Fruit fly (Drosophila melanogaster) whole organism, embryonic: ENCODE measurements around the gene RpS15Aa.

Experiments used
- ATbp ChIP-seq: fragments of 200-800 bp; sonication (Bioruptor generic); optimal IDR thresholded peaks from 2 replicates; lab custom pipeline; 2017; ENCODE audit warnings: missing biosample characterization, mild to moderate bottlenecking, missing genetic modification characterization, missing genetic modification reagents
- Adf1 ChIP-seq: fragments of 200-800 bp; sonication (Bioruptor generic); IDR thresholded peaks from 2 replicates; pipeline ENCODE4 v1.3.6; 2022; ENCODE audit warnings: missing biosample characterization, missing genetic modification characterization
- Antp ChIP-seq: fragments of 200-800 bp; sonication (Bioruptor generic); optimal IDR thresholded peaks from 3 replicates; lab custom pipeline; 2016; ENCODE audit warnings: missing biosample characterization, missing genetic modification characterization
- Bdp1 ChIP-seq: fragments of 200-800 bp; sonication (Bioruptor generic); optimal IDR thresholded peaks from 3 replicates; lab custom pipeline; 2016; ENCODE audit warnings: missing biosample characterization, missing genetic modification characterization
- CG10321 ChIP-seq: fragments of 200-800 bp; sonication (Bioruptor generic); IDR thresholded peaks from 2 replicates; pipeline ENCODE4 v1.3.6; 2022; ENCODE audit warnings: missing biosample characterization, missing genetic modification characterization
- CG10462 ChIP-seq: fragments of 200-800 bp; sonication (Bioruptor generic); optimal IDR thresholded peaks from 2 replicates; lab custom pipeline; 2016; ENCODE audit warnings: missing biosample characterization, missing genetic modification characterization
- CG11398 ChIP-seq: fragments of 200-800 bp; sonication (Bioruptor generic); optimal IDR thresholded peaks from 2 replicates; lab custom pipeline; 2016; ENCODE audit warnings: missing biosample characterization, missing genetic modification characterization
- CG12659 ChIP-seq: fragments of 200-800 bp; sonication (Bioruptor generic); optimal IDR thresholded peaks from 3 replicates; lab custom pipeline; 2017; ENCODE audit warnings: mild to moderate bottlenecking, missing biosample characterization, missing genetic modification reagents, missing genetic modification characterization
- CG13287 ChIP-seq: fragments of 200-800 bp; sonication (Bioruptor generic); IDR thresholded peaks from 2 replicates; pipeline ENCODE4 v1.3.6; 2022; ENCODE audit warnings: missing biosample characterization, missing genetic modification characterization; ENCODE audit not compliant: partially characterized antibody
- CG13894 ChIP-seq: fragments of 200-800 bp; sonication (Bioruptor generic); optimal IDR thresholded peaks from 3 replicates; lab custom pipeline; 2018; ENCODE audit warnings: missing biosample characterization, mild to moderate bottlenecking, missing genetic modification characterization, moderate library complexity
- CG14441 ChIP-seq: fragments of 200-800 bp; sonication (Bioruptor generic); IDR thresholded peaks from 2 replicates; pipeline ENCODE4 v1.3.6; 2022; ENCODE audit warnings: missing biosample characterization, missing genetic modification characterization
- CG14860 ChIP-seq: fragments of 200-800 bp; sonication (Bioruptor generic); IDR thresholded peaks from 3 replicates; pipeline ENCODE4 v1.3.6; 2022; ENCODE audit warnings: missing biosample characterization, missing genetic modification characterization; ENCODE audit not compliant: partially characterized antibody
- CG14965 ChIP-seq: fragments of 200-800 bp; sonication (Bioruptor generic); optimal IDR thresholded peaks from 2 replicates; lab custom pipeline; 2016; ENCODE audit warnings: missing biosample characterization, missing genetic modification characterization, borderline replicate concordance
- CG16813 ChIP-seq: fragments of 200-800 bp; sonication (Bioruptor generic); IDR thresholded peaks from 3 replicates; pipeline ENCODE4 v1.3.6; 2022; ENCODE audit warnings: missing biosample characterization, missing genetic modification characterization; ENCODE audit not compliant: partially characterized antibody
- CG16863 ChIP-seq: fragments of 200-800 bp; sonication (Bioruptor generic); optimal IDR thresholded peaks from 3 replicates; lab custom pipeline; 2016; ENCODE audit warnings: missing biosample characterization, missing genetic modification characterization
- CG18476 ChIP-seq: fragments of 200-800 bp; sonication (Bioruptor generic); optimal IDR thresholded peaks from 2 replicates; lab custom pipeline; 2016; ENCODE audit warnings: missing biosample characterization, mild to moderate bottlenecking, missing genetic modification characterization
- CG18599 ChIP-seq: fragments of 200-800 bp; sonication (Bioruptor generic); optimal IDR thresholded peaks from 3 replicates; lab custom pipeline; 2017; ENCODE audit warnings: missing biosample characterization, missing genetic modification characterization, mild to moderate bottlenecking, moderate library complexity, missing genetic modification reagents
- CG31441 ChIP-seq: fragments of 200-800 bp; sonication (Bioruptor generic); IDR thresholded peaks from 2 replicates; pipeline ENCODE4 v1.3.6; 2022; ENCODE audit warnings: missing biosample characterization, missing genetic modification characterization
- CG6791 ChIP-seq: fragments of 200-800 bp; sonication (Bioruptor generic); IDR thresholded peaks from 3 replicates; pipeline ENCODE4 v1.3.6; 2022; ENCODE audit warnings: missing biosample characterization, missing genetic modification characterization; ENCODE audit not compliant: partially characterized antibody
- Doc2 ChIP-seq: fragments of 200-800 bp; sonication (Bioruptor generic); IDR thresholded peaks from 2 replicates; pipeline ENCODE4 v1.3.6; 2022; ENCODE audit warnings: missing biosample characterization, missing genetic modification characterization
- Eip74EF ChIP-seq, 2 experiments: fragments of 200-800 bp in 1 of 2; fragments of >200 bp in 1 of 2; sonication (Bioruptor generic) in 1 of 2; optimal IDR thresholded peaks; 2 replicates each; lab custom pipeline; 2017 to 2019; ENCODE audit warnings: missing biosample characterization in 2 of 2, missing genetic modification characterization in 2 of 2, mild to moderate bottlenecking in 1 of 2, moderate library complexity in 1 of 2
- HLH4C ChIP-seq: fragments of 200-800 bp; sonication (Bioruptor generic); IDR thresholded peaks from 3 replicates; pipeline ENCODE4 v1.3.6; 2022; ENCODE audit warnings: missing biosample characterization, missing genetic modification characterization; ENCODE audit not compliant: partially characterized antibody
- Hr78 ChIP-seq, 2 experiments: fragments of 200-800 bp in 1 of 2; fragments of >200 bp in 1 of 2; sonication (Bioruptor generic) in 1 of 2; optimal IDR thresholded peaks; 2 replicates each; lab custom pipeline; 2017 to 2019; ENCODE audit warnings: missing biosample characterization in 2 of 2, missing genetic modification characterization in 2 of 2, mild to moderate bottlenecking in 1 of 2, moderate library complexity in 1 of 2
- MESR4 ChIP-seq: fragments of 200-800 bp; sonication (Bioruptor generic); optimal IDR thresholded peaks from 2 replicates; lab custom pipeline; 2018; ENCODE audit warnings: missing biosample characterization, mild to moderate bottlenecking, missing genetic modification characterization, moderate library complexity
- NFAT ChIP-seq: fragments of 200-800 bp; sonication (Bioruptor generic); IDR thresholded peaks from 2 replicates; pipeline ENCODE4 v1.3.6; 2022; ENCODE audit warnings: missing biosample characterization, missing genetic modification characterization
- Nf-YC ChIP-seq: fragments of 200-800 bp; optimal IDR thresholded peaks from 3 replicates; lab custom pipeline; 2019; ENCODE audit warnings: missing biosample characterization, mild to moderate bottlenecking, missing genetic modification characterization, moderate library complexity
- Sox102F ChIP-seq: fragments of 200-800 bp; sonication (Bioruptor generic); optimal IDR thresholded peaks from 2 replicates; lab custom pipeline; 2018; ENCODE audit warnings: missing biosample characterization, mild to moderate bottlenecking, missing genetic modification characterization, moderate library complexity
- Sry-δ ChIP-seq: fragments of 200-800 bp; sonication (Bioruptor generic); optimal IDR thresholded peaks from 2 replicates; lab custom pipeline; 2016; ENCODE audit warnings: missing biosample characterization, missing genetic modification characterization
- Ssrp ChIP-seq: fragments of 200-800 bp; sonication (Bioruptor generic); optimal IDR thresholded peaks from 2 replicates; lab custom pipeline; 2018; ENCODE audit warnings: missing biosample characterization, mild to moderate bottlenecking, missing genetic modification characterization, moderate library complexity
- Trl ChIP-seq, 3 experiments: fragments of >200 bp in 2 of 3; fragments of 200-800 bp in 1 of 3; sonication (Bioruptor generic) in 1 of 3; optimal IDR thresholded peaks; 2 replicates in 1 of 3; 3 replicates in 2 of 3; lab custom pipeline; 2016 to 2017; ENCODE audit warnings: missing biosample characterization in 1 of 3, missing genetic modification characterization in 1 of 3
- Xrp1 ChIP-seq: fragments of 200-800 bp; sonication (Bioruptor generic); IDR thresholded peaks from 2 replicates; pipeline ENCODE4 v1.3.6; 2022; ENCODE audit warnings: missing biosample characterization, missing genetic modification characterization
- abd-A ChIP-seq: fragments of 200-800 bp; sonication (Bioruptor generic); optimal IDR thresholded peaks from 3 replicates; lab custom pipeline; 2019; ENCODE audit warnings: missing biosample characterization, mild to moderate bottlenecking, missing genetic modification characterization, moderate library complexity
- aop ChIP-seq: fragments of 200-800 bp; sonication (Bioruptor generic); IDR thresholded peaks from 2 replicates; pipeline ENCODE4 v1.3.6; 2022; ENCODE audit warnings: missing biosample characterization, missing genetic modification characterization
- ap ChIP-seq: fragments of 200-800 bp; sonication (Bioruptor generic); IDR thresholded peaks from 2 replicates; pipeline ENCODE4 v1.3.6; 2022; ENCODE audit warnings: missing biosample characterization, missing genetic modification characterization
- cad ChIP-seq: fragments of >200 bp; optimal IDR thresholded peaks from 2 replicates; lab custom pipeline; 2017; ENCODE audit warnings: missing biosample characterization, missing genetic modification characterization
- crc ChIP-seq: fragments of 200-800 bp; sonication (Bioruptor generic); optimal IDR thresholded peaks from 2 replicates; lab custom pipeline; 2016; ENCODE audit warnings: missing biosample characterization, missing genetic modification characterization
- crol ChIP-seq: fragments of 200-800 bp; sonication (Bioruptor generic); IDR thresholded peaks from 2 replicates; pipeline ENCODE4 v1.3.6; 2022; ENCODE audit warnings: missing biosample characterization, missing genetic modification characterization
- exex ChIP-seq: fragments of 200-800 bp; sonication (Bioruptor generic); optimal IDR thresholded peaks from 4 replicates; lab custom pipeline; 2018; ENCODE audit warnings: missing biosample characterization, mild to moderate bottlenecking, missing genetic modification characterization, moderate library complexity
- eyg ChIP-seq: fragments of 200-800 bp; sonication (Bioruptor generic); optimal IDR thresholded peaks from 3 replicates; lab custom pipeline; 2016; ENCODE audit warnings: missing biosample characterization, missing genetic modification characterization
- gsb-n ChIP-seq: fragments of 200-800 bp; sonication (Bioruptor generic); optimal IDR thresholded peaks from 3 replicates; lab custom pipeline; 2018; ENCODE audit warnings: missing biosample characterization, mild to moderate bottlenecking, missing genetic modification characterization
- jing ChIP-seq: fragments of 200-800 bp; sonication (Bioruptor generic); optimal IDR thresholded peaks from 2 replicates; lab custom pipeline; 2018; ENCODE audit warnings: missing biosample characterization, mild to moderate bottlenecking, missing genetic modification characterization
- lola ChIP-seq, 3 experiments: fragments of >200 bp in 2 of 3; fragments of 200-800 bp in 1 of 3; sonication (Bioruptor generic) in 1 of 3; optimal IDR thresholded peaks; 2 replicates each; lab custom pipeline; 2017 to 2019; ENCODE audit warnings: missing biosample characterization in 3 of 3, missing genetic modification characterization in 3 of 3, mild to moderate bottlenecking in 1 of 3, moderate library complexity in 1 of 3
- nmo ChIP-seq: fragments of 200-800 bp; sonication (Bioruptor generic); optimal IDR thresholded peaks from 2 replicates; lab custom pipeline; 2018; ENCODE audit warnings: missing biosample characterization, mild to moderate bottlenecking, missing genetic modification characterization, moderate library complexity
- pzg ChIP-seq: fragments of 200-800 bp; sonication (Bioruptor generic); optimal IDR thresholded peaks from 3 replicates; lab custom pipeline; 2018; ENCODE audit warnings: missing biosample characterization, mild to moderate bottlenecking, missing genetic modification characterization, moderate library complexity
- scrt ChIP-seq: fragments of 200-800 bp; sonication (Bioruptor generic); optimal IDR thresholded peaks from 2 replicates; lab custom pipeline; 2018; ENCODE audit warnings: missing biosample characterization, mild to moderate bottlenecking, missing genetic modification characterization, moderate library complexity
- sisA ChIP-seq: fragments of 200-800 bp; sonication (Bioruptor generic); IDR thresholded peaks from 2 replicates; pipeline ENCODE4 v1.3.6; 2022; ENCODE audit warnings: missing biosample characterization, missing genetic modification characterization

Gene RpS15Aa

dm6 chrX:13287854-13288376, 49.6 kb downstream of the RpS15Aa start, which contains the start of gene Remo (continued):
- TF ChIP-seq Eip74EF (GFP tag; optimal IDR thresholded peaks at IDR 0.05; lab: Kevin White, UChicago) = no peak

- TF ChIP-seq Nf-YC (tag; lab: Kevin White, UChicago) = peak; percentile 4
- TF ChIP-seq Ssrp = no peak
- no peak for TF ChIP-seq eyg
- no peak for TF ChIP-seq CG10321 (GFP tag; lab: Robert Waterston, UW)
- TF ChIP-seq crc = no peak
- peak; percentile 86 for TF ChIP-seq Sry-δ (GFP tag; lab: Kevin White, UChicago)
- peak in 1 of 3 experiments; percentile 11 for TF ChIP-seq lola (GFP tag; optimal IDR thresholded peaks at IDR 0.05; lab: Kevin White, UChicago)
- no peak for TF ChIP-seq gsb-n
- no peak for TF ChIP-seq CG10462 (GFP tag; lab: Kevin White, UChicago)
- TF ChIP-seq abd-A (tag; lab: Kevin White, UChicago) = no peak
- peak; percentile 67; the same call in 1 of the 3 replicates for TF ChIP-seq CG16813 (GFP tag; lab: Robert Waterston, UW)
- TF ChIP-seq MESR4 = peak; percentile 24
- no peak for TF ChIP-seq Xrp1 (GFP tag; lab: Robert Waterston, UW)
- TF ChIP-seq CG13287 (GFP tag; lab: Robert Waterston, UW) = peak; percentile 74
- no peak for TF ChIP-seq Trl (optimal IDR thresholded peaks at IDR 0.05; lab: Kevin White, UChicago)
- no peak for TF ChIP-seq Trl (GFP tag; optimal IDR thresholded peaks at IDR 0.05; lab: Kevin White, UChicago)
- no peak for TF ChIP-seq aop (GFP tag; lab: Robert Waterston, UW)
- no peak for TF ChIP-seq Hr78 (GFP tag; optimal IDR thresholded peaks at IDR 0.05; lab: Kevin White, UChicago)
- 0 out of 3 replicates have a peak, but pooled peaks have one; percentile 3 for TF ChIP-seq CG6791 (GFP tag; lab: Robert Waterston, UW)
- no peak for TF ChIP-seq CG14441 (GFP tag; lab: Robert Waterston, UW)
- TF ChIP-seq ap = no peak
- no peak for TF ChIP-seq CG16863 (GFP tag; lab: Kevin White, UChicago)
- no peak for TF ChIP-seq exex (tag; lab: Kevin White, UChicago)
- peak; percentile 24 for TF ChIP-seq pzg (GFP tag; lab: Kevin White, UChicago)
- TF ChIP-seq CG18476 (GFP tag; lab: Kevin White, UChicago) = no peak
- TF ChIP-seq CG14860 (GFP tag; lab: Robert Waterston, UW) = peak; percentile 42; the same call in 1 of the 3 replicates
- peak; percentile 21 for TF ChIP-seq nmo (GFP tag; lab: Kevin White, UChicago)
- peak; percentile 64; the same call in 1 of the 3 replicates for TF ChIP-seq HLH4C
- TF ChIP-seq crol (GFP tag; lab: Robert Waterston, UW) = peak; percentile 83
- TF ChIP-seq sisA = no peak
- TF ChIP-seq CG31441 (GFP tag; lab: Robert Waterston, UW) = no peak
- no peak for TF ChIP-seq NFAT (GFP tag; lab: Robert Waterston, UW)
- TF ChIP-seq Adf1 (GFP tag; lab: Robert Waterston, UW) = no peak
- TF ChIP-seq Sox102F (GFP tag; lab: Kevin White, UChicago) = no peak
- peak; percentile 42 for TF ChIP-seq CG12659 (GFP tag; lab: Kevin White, UChicago)
- no peak for TF ChIP-seq Bdp1 (GFP tag; lab: Kevin White, UChicago)
- TF ChIP-seq Doc2 (GFP tag; lab: Robert Waterston, UW) = no peak
- TF ChIP-seq scrt = no peak
- TF ChIP-seq CG14965 = no peak
- no peak for TF ChIP-seq cad (GFP tag; lab: Kevin White, UChicago)
- TF ChIP-seq CG13894 (tag; lab: Kevin White, UChicago) = no peak
- no peak for TF ChIP-seq Antp (GFP tag; lab: Kevin White, UChicago)
- TF ChIP-seq jing (GFP tag; lab: Kevin White, UChicago) = no peak
- TF ChIP-seq CG11398 (GFP tag; lab: Kevin White, UChicago) = no peak
- TF ChIP-seq CG18599 (GFP tag; lab: Kevin White, UChicago) = no peak
- TF ChIP-seq ATbp (GFP tag; lab: Kevin White, UChicago) = no peak
Measured at dm6 chrX:13285749-13286336, 51.7 kb downstream of the RpS15Aa start.
